Fruit fly (Drosophila melanogaster) whole organism, embryonic: ENCODE data around the gene CG17906.

Experiments used
- C15 ChIP-seq: fragments of 200-800 bp; sonication (Bioruptor generic); IDR thresholded peaks from 3 replicates; pipeline ENCODE4 v1.3.6; 2022; ENCODE audit warnings: missing biosample characterization, missing genetic modification characterization
- CG10274 ChIP-seq: fragments of 200-800 bp; sonication (Bioruptor generic); optimal IDR thresholded peaks from 3 replicates; lab custom pipeline; 2017; ENCODE audit warnings: missing biosample characterization, mild to moderate bottlenecking, missing genetic modification characterization
- CG12219 ChIP-seq: fragments of 200-800 bp; sonication (Bioruptor generic); optimal IDR thresholded peaks from 3 replicates; lab custom pipeline; 2018; ENCODE audit warnings: missing biosample characterization, mild to moderate bottlenecking, missing genetic modification characterization
- CG12236 ChIP-seq: fragments of 200-800 bp; sonication (Bioruptor generic); optimal IDR thresholded peaks from 2 replicates; lab custom pipeline; 2016; ENCODE audit warnings: missing biosample characterization, missing genetic modification characterization
- CG12659 ChIP-seq: fragments of 200-800 bp; sonication (Bioruptor generic); optimal IDR thresholded peaks from 3 replicates; lab custom pipeline; 2017; ENCODE audit warnings: mild to moderate bottlenecking, missing biosample characterization, missing genetic modification reagents, missing genetic modification characterization
- CG13424 ChIP-seq: fragments of 200-800 bp; sonication (Bioruptor generic); optimal IDR thresholded peaks from 2 replicates; lab custom pipeline; 2019; ENCODE audit warnings: missing biosample characterization, mild to moderate bottlenecking, missing genetic modification characterization, moderate library complexity
- CG14667 ChIP-seq: fragments of 200-800 bp; sonication (Bioruptor generic); IDR thresholded peaks from 2 replicates; pipeline ENCODE4 v1.3.6; 2022; ENCODE audit warnings: missing biosample characterization, missing genetic modification characterization
- CG33213 ChIP-seq: fragments of 200-800 bp; sonication (Bioruptor generic); optimal IDR thresholded peaks from 3 replicates; lab custom pipeline; 2016; ENCODE audit warnings: missing biosample characterization, missing genetic modification characterization
- CG34224 ChIP-seq: fragments of 200-800 bp; sonication (Bioruptor generic); IDR thresholded peaks from 3 replicates; pipeline ENCODE4 v1.3.6; 2022; ENCODE audit warnings: missing biosample characterization, missing genetic modification characterization; ENCODE audit not compliant: partially characterized antibody
- CG5180 ChIP-seq: fragments of 200-800 bp; sonication (Bioruptor generic); optimal IDR thresholded peaks from 3 replicates; lab custom pipeline; 2017; ENCODE audit warnings: missing biosample characterization, missing genetic modification characterization, mild to moderate bottlenecking, moderate library complexity, missing genetic modification reagents
- CG5245 ChIP-seq: fragments of 200-800 bp; sonication (Bioruptor generic); optimal IDR thresholded peaks from 3 replicates; lab custom pipeline; 2016; ENCODE audit warnings: missing biosample characterization, missing genetic modification characterization
- CG6272 ChIP-seq: fragments of 200-800 bp; sonication (Bioruptor generic); IDR thresholded peaks from 2 replicates; pipeline ENCODE4 v1.3.6; 2022; ENCODE audit warnings: missing biosample characterization, missing genetic modification characterization
- CG7271 ChIP-seq: fragments of 200-800 bp; sonication (Bioruptor generic); optimal IDR thresholded peaks from 2 replicates; lab custom pipeline; 2018; ENCODE audit warnings: missing biosample characterization, mild to moderate bottlenecking, missing genetic modification characterization, moderate library complexity
- CG9727 ChIP-seq: fragments of 200-800 bp; sonication (Bioruptor generic); optimal IDR thresholded peaks from 3 replicates; lab custom pipeline; 2017; ENCODE audit warnings: missing biosample characterization, mild to moderate bottlenecking, missing genetic modification characterization
- CG9817 ChIP-seq: fragments of 200-800 bp; sonication (Bioruptor generic); optimal IDR thresholded peaks from 2 replicates; lab custom pipeline; 2018; ENCODE audit warnings: missing biosample characterization, mild to moderate bottlenecking, missing genetic modification characterization, moderate library complexity
- CHES-1-like ChIP-seq: fragments of 200-800 bp; sonication (Bioruptor generic); optimal IDR thresholded peaks from 2 replicates; lab custom pipeline; 2016; ENCODE audit warnings: missing biosample characterization, missing genetic modification characterization
- ERR ChIP-seq: fragments of 200-800 bp; sonication (Bioruptor generic); optimal IDR thresholded peaks from 2 replicates; lab custom pipeline; 2016; ENCODE audit warnings: missing biosample characterization, missing genetic modification characterization
- HLHmδ ChIP-seq: fragments of 200-800 bp; sonication (Bioruptor generic); optimal IDR thresholded peaks from 2 replicates; lab custom pipeline; 2018; ENCODE audit warnings: missing biosample characterization, mild to moderate bottlenecking, missing genetic modification characterization, moderate library complexity
- Hmr ChIP-seq: fragments of 200-800 bp; sonication (Bioruptor generic); optimal IDR thresholded peaks from 3 replicates; lab custom pipeline; 2017; ENCODE audit warnings: mild to moderate bottlenecking, missing biosample characterization, missing genetic modification reagents, missing genetic modification characterization
- Ravus ChIP-seq: fragments of 200-800 bp; sonication (Bioruptor generic); IDR thresholded peaks from 2 replicates; pipeline ENCODE4 v1.3.6; 2022; ENCODE audit warnings: missing biosample characterization, missing genetic modification characterization
- Sry-β ChIP-seq: fragments of 200-800 bp; sonication (Bioruptor generic); optimal IDR thresholded peaks from 2 replicates; lab custom pipeline; 2018; ENCODE audit warnings: missing biosample characterization, mild to moderate bottlenecking, missing genetic modification characterization, moderate library complexity
- Sry-δ ChIP-seq: fragments of 200-800 bp; sonication (Bioruptor generic); optimal IDR thresholded peaks from 2 replicates; lab custom pipeline; 2016; ENCODE audit warnings: missing biosample characterization, missing genetic modification characterization
- Taf1 ChIP-seq: fragments of 200-800 bp; sonication (Bioruptor generic); IDR thresholded peaks from 2 replicates; pipeline ENCODE4 v1.3.6; 2022; ENCODE audit warnings: missing biosample characterization, missing genetic modification characterization
- ab ChIP-seq: fragments of 200-800 bp; sonication (Bioruptor generic); optimal IDR thresholded peaks from 2 replicates; lab custom pipeline; 2016; ENCODE audit warnings: missing biosample characterization, missing genetic modification characterization
- ap ChIP-seq: fragments of 200-800 bp; sonication (Bioruptor generic); IDR thresholded peaks from 2 replicates; pipeline ENCODE4 v1.3.6; 2022; ENCODE audit warnings: missing biosample characterization, missing genetic modification characterization
- br ChIP-seq: fragments of >200 bp; optimal IDR thresholded peaks from 2 replicates; lab custom pipeline; 2017
- chinmo ChIP-seq: fragments of 200-800 bp; sonication (Bioruptor generic); IDR thresholded peaks from 4 replicates; pipeline ENCODE4 v1.3.6; 2022; ENCODE audit warnings: missing biosample characterization, missing genetic modification characterization; ENCODE audit not compliant: partially characterized antibody
- chm ChIP-seq: fragments of 200-800 bp; sonication (Bioruptor generic); IDR thresholded peaks from 2 replicates; pipeline ENCODE4 v1.3.6; 2022; ENCODE audit warnings: missing biosample characterization, missing genetic modification characterization
- dmrt11E ChIP-seq: fragments of 200-800 bp; sonication (Bioruptor generic); optimal IDR thresholded peaks from 3 replicates; lab custom pipeline; 2018; ENCODE audit warnings: missing biosample characterization, mild to moderate bottlenecking, missing genetic modification characterization, moderate library complexity
- dysf ChIP-seq: fragments of 200-800 bp; sonication (Bioruptor generic); IDR thresholded peaks from 3 replicates; pipeline ENCODE4 v1.3.6; 2022; ENCODE audit warnings: missing biosample characterization, missing genetic modification characterization
- fd102C ChIP-seq: fragments of 200-800 bp; sonication (Bioruptor generic); optimal IDR thresholded peaks from 2 replicates; lab custom pipeline; 2018; ENCODE audit warnings: missing biosample characterization, mild to moderate bottlenecking, missing genetic modification characterization, moderate library complexity
- gce ChIP-seq: fragments of 200-800 bp; sonication (Bioruptor generic); IDR thresholded peaks from 3 replicates; pipeline ENCODE4 v1.3.6; 2022; ENCODE audit warnings: missing biosample characterization, missing genetic modification characterization
- grau ChIP-seq: fragments of 200-800 bp; optimal IDR thresholded peaks from 3 replicates; lab custom pipeline; 2019; ENCODE audit warnings: missing biosample characterization, mild to moderate bottlenecking, missing genetic modification characterization, moderate library complexity
- hkb ChIP-seq, 2 experiments: fragments of 200-800 bp in 1 of 2; fragments of >200 bp in 1 of 2; sonication (Bioruptor generic) in 1 of 2; IDR thresholded peaks in 1 of 2; optimal IDR thresholded peaks in 1 of 2; 2 replicates each; pipeline versions ENCODE4 v1.3.6 to Lab custom; 2017 to 2022; ENCODE audit warnings: missing biosample characterization in 1 of 2, missing genetic modification characterization in 1 of 2
- lbe ChIP-seq: fragments of 200-800 bp; sonication (Bioruptor generic); optimal IDR thresholded peaks from 2 replicates; lab custom pipeline; 2016; ENCODE audit warnings: missing biosample characterization, mild to moderate bottlenecking, missing genetic modification characterization
- mam ChIP-seq: fragments of 200-800 bp; sonication (Bioruptor generic); optimal IDR thresholded peaks from 3 replicates; lab custom pipeline; 2016; ENCODE audit warnings: missing biosample characterization, missing genetic modification characterization
- oc ChIP-seq: fragments of 200-800 bp; sonication (Bioruptor generic); optimal IDR thresholded peaks from 2 replicates; lab custom pipeline; 2018; ENCODE audit warnings: missing biosample characterization, mild to moderate bottlenecking, missing genetic modification characterization, moderate library complexity
- otp ChIP-seq: fragments of 200-800 bp; sonication (Bioruptor generic); IDR thresholded peaks from 3 replicates; pipeline ENCODE4, ENCODE4 v1.3.6; 2022; ENCODE audit warnings: missing biosample characterization, missing genetic modification characterization
- prd ChIP-seq, 3 experiments: fragments of >200 bp in 2 of 3; fragments of 200-800 bp in 1 of 3; sonication (Bioruptor generic) in 1 of 3; optimal IDR thresholded peaks in 2 of 3; IDR thresholded peaks in 1 of 3; 2 replicates in 2 of 3; 3 replicates in 1 of 3; pipeline versions ENCODE4 v1.3.6 to Lab custom; 2017 to 2022; ENCODE audit warnings: missing biosample characterization in 1 of 3, missing genetic modification characterization in 1 of 3
- run ChIP-seq: fragments of 200-800 bp; sonication (Bioruptor generic); optimal IDR thresholded peaks from 3 replicates; lab custom pipeline; 2018; ENCODE audit warnings: missing biosample characterization, mild to moderate bottlenecking, missing genetic modification characterization
- sc ChIP-seq, 3 experiments: fragments of >200 bp in 2 of 3; fragments of 200-800 bp in 1 of 3; sonication (Bioruptor generic) in 1 of 3; optimal IDR thresholded peaks; 2 replicates in 2 of 3; 3 replicates in 1 of 3; lab custom pipeline; 2017; ENCODE audit warnings: mild to moderate bottlenecking in 1 of 3, missing biosample characterization in 1 of 3, missing genetic modification characterization in 1 of 3, missing genetic modification reagents in 1 of 3
- seq ChIP-seq: fragments of 200-800 bp; sonication (Bioruptor generic); IDR thresholded peaks from 2 replicates; pipeline ENCODE4 v1.3.6; 2022; ENCODE audit warnings: missing biosample characterization, missing genetic modification characterization
- so ChIP-seq: fragments of 200-800 bp; sonication (Bioruptor generic); IDR thresholded peaks from 3 replicates; pipeline ENCODE4 v1.3.6; 2022; ENCODE audit warnings: missing biosample characterization, missing genetic modification characterization
- sob ChIP-seq: fragments of 200-800 bp; sonication (Bioruptor generic); IDR thresholded peaks from 2 replicates; pipeline ENCODE4 v1.3.6; 2022; ENCODE audit warnings: missing biosample characterization, missing genetic modification characterization
- sr ChIP-seq: fragments of 200-800 bp; sonication (Bioruptor generic); IDR thresholded peaks from 3 replicates; pipeline ENCODE4 v1.3.6; 2022; ENCODE audit warnings: missing biosample characterization, missing genetic modification characterization
- tgo ChIP-seq: fragments of 200-800 bp; sonication (Bioruptor generic); IDR thresholded peaks from 3 replicates; pipeline ENCODE4 v1.3.6; 2022; ENCODE audit warnings: missing biosample characterization, missing genetic modification characterization
- tll ChIP-seq, 2 experiments: fragments of 200-800 bp in 1 of 2; fragments of >200 bp in 1 of 2; sonication (Bioruptor generic) in 1 of 2; optimal IDR thresholded peaks; 2 replicates each; lab custom pipeline; 2017 to 2019; ENCODE audit warnings: missing biosample characterization in 2 of 2, missing genetic modification characterization in 2 of 2, mild to moderate bottlenecking in 1 of 2, moderate library complexity in 1 of 2
- vfl ChIP-seq: fragments of 200-800 bp; sonication (Bioruptor generic); optimal IDR thresholded peaks from 2 replicates; lab custom pipeline; 2016; ENCODE audit warnings: missing biosample characterization, missing genetic modification characterization

The CG17906 gene

DNA sequence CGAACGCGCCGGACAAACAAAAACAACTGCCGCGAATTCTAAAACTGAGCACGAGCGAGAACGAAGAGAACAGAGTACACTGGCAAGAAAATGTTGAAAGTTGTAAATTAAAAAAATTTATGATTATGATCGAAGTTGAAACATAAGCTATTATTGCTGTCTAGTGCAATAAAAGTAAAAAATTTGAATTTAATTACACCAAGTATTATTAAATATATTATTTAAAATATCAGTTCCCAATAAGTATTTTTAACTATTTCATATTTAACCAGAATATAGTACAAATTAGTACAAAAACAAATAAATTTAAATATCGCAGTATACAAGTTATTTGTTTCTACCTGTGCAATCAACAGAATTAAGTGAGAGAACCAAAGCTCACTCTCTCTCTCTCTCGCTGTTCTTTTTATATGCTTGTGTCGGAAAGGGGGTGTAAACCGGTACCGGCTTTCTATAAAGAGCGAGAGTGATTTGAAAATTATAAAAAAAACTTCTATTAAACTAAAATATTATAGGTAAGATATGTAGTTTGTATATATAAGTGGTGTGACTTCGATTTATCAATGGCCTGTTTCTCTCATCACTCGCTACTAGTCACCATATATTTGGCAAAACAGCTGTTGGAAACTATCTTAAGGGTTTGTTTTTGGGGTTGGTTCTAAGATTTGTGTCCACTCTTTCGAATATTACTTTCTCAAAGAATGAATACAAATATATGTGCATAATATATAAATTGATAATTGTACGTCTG is 42.8 kb upstream of the CG17906 start, which contains the start of gene C1GalTA (continued):
- peak; percentile 94; the same call in 1 of the 2 replicates for TF ChIP-seq CG14667 (GFP tag; lab: Robert Waterston, UW)
- peak; percentile 99 for TF ChIP-seq CG13424 (tag; lab: Kevin White, UChicago)
- TF ChIP-seq hkb (optimal IDR thresholded peaks at IDR 0.05; lab: Kevin White, UChicago), result no peak
- peak; percentile 96 for TF ChIP-seq hkb (GFP tag; IDR thresholded peaks at IDR 0.05; lab: Robert Waterston, UW)
- peak; percentile 68; the same call in 1 of the 3 replicates for TF ChIP-seq otp (GFP tag; lab: Robert Waterston, UW)
- TF ChIP-seq CG7271, result peak; percentile 97
- TF ChIP-seq CG5180 (GFP tag; lab: Kevin White, UChicago), result peak; percentile 90
- TF ChIP-seq CG9817, result peak; percentile 94
- peak; percentile 98 for TF ChIP-seq oc
- TF ChIP-seq Hmr (GFP tag; lab: Kevin White, UChicago), result peak; percentile 99
- TF ChIP-seq CG10274 (GFP tag; lab: Kevin White, UChicago), result peak; percentile 86
- peak; percentile 90 for TF ChIP-seq lbe (GFP tag; lab: Kevin White, UChicago)
- peak; percentile 59 for TF ChIP-seq Sry-β (GFP tag; lab: Kevin White, UChicago)
- TF ChIP-seq sc (optimal IDR thresholded peaks at IDR 0.05; lab: Kevin White, UChicago), result no peak
- peak; percentile 97 for TF ChIP-seq sc (GFP tag; optimal IDR thresholded peaks at IDR 0.05; lab: Kevin White, UChicago)
- TF ChIP-seq grau (tag; lab: Kevin White, UChicago), result peak; percentile 99
- peak; percentile 98 for TF ChIP-seq tgo (GFP tag; lab: Robert Waterston, UW)
- TF ChIP-seq C15 (GFP tag; lab: Robert Waterston, UW), result peak; percentile 83; the same call in 2 of the 3 replicates
- TF ChIP-seq CG34224 (GFP tag; lab: Robert Waterston, UW), result no peak
- TF ChIP-seq Sry-δ (GFP tag; lab: Kevin White, UChicago), result no peak
- TF ChIP-seq so (GFP tag; lab: Robert Waterston, UW), result peak; percentile 91
- no peak for TF ChIP-seq chinmo
- peak; percentile 92 for TF ChIP-seq chm (GFP tag; lab: Robert Waterston, UW)
- peak; percentile 86 for TF ChIP-seq Ravus (GFP tag; lab: Robert Waterston, UW)
- TF ChIP-seq sob (GFP tag; lab: Robert Waterston, UW), result peak; percentile 95
- TF ChIP-seq CG12219, result peak; percentile 86
- peak; percentile 22 for TF ChIP-seq ab
- peak in 1 of 2 experiments; percentile 51 for TF ChIP-seq tll (GFP tag; optimal IDR thresholded peaks at IDR 0.05; lab: Kevin White, UChicago)
- TF ChIP-seq vfl (GFP tag; lab: Kevin White, UChicago), result peak; percentile 70
- TF ChIP-seq CG9727 (GFP tag; lab: Kevin White, UChicago), result peak; percentile 99
- TF ChIP-seq br, result no peak
- peak; percentile 98 for TF ChIP-seq dmrt11E (tag; lab: Kevin White, UChicago)
- TF ChIP-seq fd102C (GFP tag; lab: Kevin White, UChicago), result no peak
- peak; percentile 56 for TF ChIP-seq mam
- peak; percentile 91 for TF ChIP-seq seq (GFP tag; lab: Robert Waterston, UW)
- TF ChIP-seq CG5245 (GFP tag; lab: Kevin White, UChicago), result peak; percentile 84
- TF ChIP-seq ERR (GFP tag; lab: Kevin White, UChicago), result peak; percentile 60
- no peak for TF ChIP-seq CG12236 (GFP tag; lab: Kevin White, UChicago)
- peak; percentile 78 for TF ChIP-seq CHES-1-like (GFP tag; lab: Kevin White, UChicago)
- TF ChIP-seq gce (GFP tag; lab: Robert Waterston, UW), result peak; percentile 95
- TF ChIP-seq prd (optimal IDR thresholded peaks at IDR 0.05; lab: Kevin White, UChicago), result no peak
- peak; percentile 95 for TF ChIP-seq prd (GFP tag; IDR thresholded peaks at IDR 0.05; lab: Robert Waterston, UW)
- peak; percentile 99 for TF ChIP-seq CG12659
- TF ChIP-seq dysf (GFP tag; lab: Robert Waterston, UW), result peak; percentile 98
- TF ChIP-seq ap (GFP tag; lab: Robert Waterston, UW), result peak; percentile 90
- no peak for TF ChIP-seq sr (GFP tag; lab: Robert Waterston, UW)
- no peak for TF ChIP-seq HLHmδ
- TF ChIP-seq CG6272 (GFP tag; lab: Robert Waterston, UW), result peak; percentile 84
- peak; percentile 85 for TF ChIP-seq Taf1 (GFP tag; lab: Robert Waterston, UW)
- TF ChIP-seq CG33213 (GFP tag; lab: Kevin White, UChicago), result peak; percentile 50
- peak; percentile 97 for TF ChIP-seq run
